Worm (Caenorhabditis elegans) whole organism, L3 larva: Measurements from ENCODE around the gene lgc-55.

Source experiments
- R02D3.7 ChIP-seq: fragments of 150-350 bp; optimal IDR thresholded peaks from 2 replicates; lab custom pipeline; 2014; ENCODE audit warnings: missing biosample characterization, missing genetic modification characterization
- ceh-28 ChIP-seq: fragments of 150-350 bp; optimal IDR thresholded peaks from 2 replicates; lab custom pipeline; 2014; ENCODE audit warnings: missing biosample characterization, missing genetic modification reagents, missing genetic modification characterization
- elt-1 ChIP-seq: fragments of 150-350 bp; optimal IDR thresholded peaks from 2 replicates; lab custom pipeline; 2014; ENCODE audit warnings: missing biosample characterization, missing genetic modification characterization
- nfya-1 ChIP-seq: sonication (generic microtip); optimal IDR thresholded peaks from 2 replicates; lab custom pipeline; 2017; ENCODE audit warnings: missing genetic modification characterization, mild to moderate bottlenecking, missing compliant biosample characterization, antibody characterized with exemption, moderate library complexity; ENCODE audit not compliant: insufficient read depth
- nhr-23 ChIP-seq: fragments of 150-350 bp; optimal IDR thresholded peaks from 2 replicates; lab custom pipeline; 2014; ENCODE audit warnings: missing biosample characterization, missing genetic modification reagents, missing genetic modification characterization
- nhr-237 ChIP-seq: fragments of 150-350 bp; optimal IDR thresholded peaks from 2 replicates; lab custom pipeline; 2014; ENCODE audit warnings: missing biosample characterization, missing genetic modification characterization
- nhr-76 ChIP-seq: fragments of 150-350 bp; sonication (generic microtip); optimal IDR thresholded peaks from 5 replicates; lab custom pipeline; 2014; ENCODE audit warnings: missing biosample characterization, missing genetic modification characterization
- unc-62 ChIP-seq: fragments of 150-350 bp; sonication (generic microtip); optimal IDR thresholded peaks from 4 replicates; lab custom pipeline; 2014; ENCODE audit warnings: missing biosample characterization, missing genetic modification reagents, missing genetic modification characterization
- ztf-11 ChIP-seq: fragments of 150-350 bp; optimal IDR thresholded peaks from 2 replicates; lab custom pipeline; 2014; ENCODE audit warnings: missing biosample characterization, missing genetic modification characterization

DNA sequence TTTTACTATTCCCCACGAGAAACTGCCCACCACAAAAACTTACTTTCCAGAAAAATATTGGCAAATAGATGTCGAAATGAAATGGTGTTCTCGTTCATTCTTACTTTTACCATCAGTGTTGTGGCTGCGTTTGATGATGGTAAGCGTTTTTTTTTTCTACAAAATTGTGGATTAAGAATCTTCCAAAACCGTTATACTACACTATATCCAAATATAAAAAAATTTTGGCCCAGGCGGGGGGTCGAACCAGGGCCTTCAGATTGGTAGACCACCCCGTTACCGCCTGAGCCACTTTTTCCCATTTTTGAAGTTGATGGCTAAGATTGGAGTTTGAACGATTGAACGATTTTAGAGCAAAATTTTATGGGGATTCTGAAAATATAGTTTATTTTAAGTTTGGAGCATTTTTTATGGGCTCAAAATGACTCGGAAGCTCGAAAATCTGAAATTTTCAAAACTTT, at the start of gene lgc-55:
- TF ChIP-seq R02D3.7 (no peak), nhr-237 (tag; lab: Kevin White, UChicago) (no peak), nhr-23 (tag; lab: Kevin White, UChicago) (no peak), ceh-28 (no peak), ztf-11 (tag; lab: Kevin White, UChicago) (no peak), unc-62 (GFP tag; lab: Kevin White, UChicago) (no peak), nhr-76 (tag; lab: Kevin White, UChicago) (no peak), elt-1 (tag; lab: Kevin White, UChicago) (no peak), nfya-1 (tag; lab: Kevin White, UChicago) (no peak)
